Worm (Caenorhabditis elegans) whole organism, mixed stage, embryonic: Measurements from ENCODE around the gene H03G16.7.

Source experiments
- ces-1 ChIP-seq: fragments of 150-350 bp; optimal IDR thresholded peaks from 2 replicates; lab custom pipeline; 2014; ENCODE audit warnings: missing biosample characterization, missing genetic modification reagents, missing genetic modification characterization
- mab-5 ChIP-seq: fragments of 150-350 bp; optimal IDR thresholded peaks from 2 replicates; lab custom pipeline; 2014; ENCODE audit warnings: missing biosample characterization, missing genetic modification characterization
- mep-1 ChIP-seq: fragments of 150-350 bp; optimal IDR thresholded peaks from 2 replicates; lab custom pipeline; 2017; ENCODE audit warnings: missing biosample characterization, missing genetic modification reagents, missing genetic modification characterization, inconsistent platforms
- nhr-237 ChIP-seq: fragments of 150-350 bp; optimal IDR thresholded peaks from 2 replicates; lab custom pipeline; 2014; ENCODE audit warnings: missing biosample characterization, missing genetic modification characterization
- nhr-76 ChIP-seq: sonication (generic microtip); optimal IDR thresholded peaks from 2 replicates; lab custom pipeline; 2017; ENCODE audit warnings: missing biosample characterization, missing genetic modification characterization
- unc-120 ChIP-seq: sonication (generic microtip); optimal IDR thresholded peaks from 2 replicates; lab custom pipeline; 2017; ENCODE audit warnings: missing genetic modification characterization, missing compliant biosample characterization; ENCODE audit not compliant: poor library complexity, severe bottlenecking
- unc-39 ChIP-seq: fragments of 150-350 bp; optimal IDR thresholded peaks from 2 replicates; lab custom pipeline; 2014; ENCODE audit warnings: missing biosample characterization, missing genetic modification characterization
- zip-8 ChIP-seq: fragments of 150-350 bp; optimal IDR thresholded peaks from 2 replicates; lab custom pipeline; 2014; ENCODE audit warnings: missing biosample characterization, missing genetic modification characterization

Gene H03G16.7

DNA sequence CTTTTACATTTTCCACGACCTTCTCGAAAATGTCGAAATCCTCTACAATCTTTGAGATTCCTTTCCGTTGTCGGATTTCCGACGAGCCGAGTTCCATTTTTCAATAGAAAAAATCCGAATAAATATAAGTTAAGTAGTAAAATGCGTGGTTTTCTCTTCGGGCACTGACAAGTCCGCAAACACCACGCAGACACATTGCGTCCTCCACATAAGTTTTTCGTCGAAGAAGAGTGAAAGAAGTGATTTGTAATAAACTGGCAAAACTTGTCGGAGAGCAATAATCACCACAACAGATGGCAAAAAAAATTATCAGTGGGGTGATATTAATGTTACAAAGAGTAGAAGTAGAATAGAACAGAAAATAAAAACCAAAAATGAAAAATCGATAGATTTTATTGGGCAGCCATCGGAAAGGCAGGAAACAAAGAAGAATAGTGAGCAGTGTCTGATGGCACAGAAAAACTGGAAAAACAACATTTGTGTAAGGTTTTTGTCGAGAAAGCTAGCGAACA lies 48.9 kb downstream of the H03G16.7 start, which contains the start of gene ergi-2:
TSS of gene ergi-2 (minus strand) at position 462 of the 512 bp plus-strand sequence.
- TF ChIP-seq unc-39 (tag; lab: Kevin White, UChicago) (no peak), unc-120 (tag; lab: Kevin White, UChicago) (no peak), ces-1 (GFP tag; lab: Kevin White, UChicago) (peak; percentile 16), mab-5 (no peak), nhr-237 (tag; lab: Kevin White, UChicago) (no peak), mep-1 (tag; lab: Kevin White, UChicago) (peak; percentile 30), nhr-76 (no peak), zip-8 (tag; lab: Kevin White, UChicago) (no peak)
